Worm (Caenorhabditis elegans) whole organism, young adult: ENCODE measurements around the gene srj-10.

ENCODE experiments used
- B0336.3 ChIP-seq: fragments of 200-800 bp; sonication (Bioruptor generic); IDR thresholded peaks from 2 replicates; pipeline ENCODE4 v1.3.6; 2022; ENCODE audit warnings: missing genetic modification characterization, missing compliant biosample characterization
- F23B12.7 ChIP-seq: sonication (generic microtip); optimal IDR thresholded peaks from 2 replicates; lab custom pipeline; 2017; ENCODE audit warnings: missing genetic modification characterization, mild to moderate bottlenecking, missing compliant biosample characterization, antibody characterized with exemption, moderate library complexity; ENCODE audit not compliant: insufficient read depth
- F57A8.1 ChIP-seq: fragments of 200-800 bp; sonication (Bioruptor generic); optimal IDR thresholded peaks from 2 replicates; lab custom pipeline; 2018; ENCODE audit warnings: mild to moderate bottlenecking, missing genetic modification characterization, moderate library complexity, missing compliant biosample characterization
- T07F8.4 ChIP-seq: sonication (generic microtip); optimal IDR thresholded peaks from 2 replicates; lab custom pipeline; 2016; ENCODE audit warnings: mild to moderate bottlenecking, missing genetic modification characterization, moderate library complexity, missing compliant biosample characterization
- Y56A3A.18 ChIP-seq: fragments of 200-800 bp; sonication (Bioruptor generic); IDR thresholded peaks from 2 replicates; pipeline ENCODE4 v1.3.6; 2022; ENCODE audit warnings: missing genetic modification reagents, missing genetic modification characterization, missing compliant biosample characterization
- Y67H2A.10 ChIP-seq: fragments of 200-800 bp; sonication (Bioruptor generic); conservative IDR thresholded peaks from 2 replicates; pipeline ENCODE4 v1.3.6; 2022; ENCODE audit warnings: missing genetic modification reagents, missing genetic modification characterization, missing compliant biosample characterization
- Y79H2A.3 ChIP-seq: fragments of 200-800 bp; sonication (Bioruptor generic); conservative IDR thresholded peaks from 2 replicates; pipeline ENCODE4 v1.3.6; 2022; ENCODE audit warnings: missing genetic modification reagents, missing genetic modification characterization, missing compliant biosample characterization
- akir-1 ChIP-seq: fragments of 200-800 bp; sonication (Bioruptor generic); optimal IDR thresholded peaks from 2 replicates; lab custom pipeline; 2018; ENCODE audit warnings: mild to moderate bottlenecking, missing genetic modification characterization, moderate library complexity, missing compliant biosample characterization
- aptf-2 ChIP-seq: fragments of 200-800 bp; sonication (Bioruptor generic); conservative IDR thresholded peaks from 2 replicates; pipeline ENCODE4 v1.3.6; 2022; ENCODE audit warnings: missing genetic modification reagents, missing genetic modification characterization, missing compliant biosample characterization
- aptf-3 ChIP-seq: fragments of 200-800 bp; sonication (Bioruptor generic); IDR thresholded peaks from 2 replicates; pipeline ENCODE4 v1.3.6; 2022; ENCODE audit warnings: missing genetic modification characterization, missing compliant biosample characterization
- bed-1 ChIP-seq: fragments of 200-800 bp; sonication (Bioruptor generic); IDR thresholded peaks from 2 replicates; pipeline ENCODE4 v1.3.6; 2022; ENCODE audit warnings: missing genetic modification reagents, missing genetic modification characterization, missing compliant biosample characterization
- ceh-91 ChIP-seq: fragments of 200-800 bp; sonication (Bioruptor generic); IDR thresholded peaks from 2 replicates; pipeline ENCODE4 v1.3.6; 2022; ENCODE audit warnings: missing genetic modification reagents, missing genetic modification characterization, missing compliant biosample characterization
- chd-7 ChIP-seq: sonication (generic microtip); optimal IDR thresholded peaks from 2 replicates; lab custom pipeline; 2016; ENCODE audit warnings: mild to moderate bottlenecking, missing genetic modification characterization, moderate library complexity, missing compliant biosample characterization
- dpl-1 ChIP-seq: fragments of 150-350 bp; optimal IDR thresholded peaks from 2 replicates; lab custom pipeline; 2014; ENCODE audit warnings: missing biosample characterization, missing genetic modification reagents, missing genetic modification characterization
- efl-1 ChIP-seq: fragments of 150-350 bp; optimal IDR thresholded peaks from 2 replicates; lab custom pipeline; 2014; ENCODE audit warnings: missing biosample characterization, missing genetic modification reagents, missing genetic modification characterization
- egrh-3 ChIP-seq: fragments of 200-800 bp; sonication (Bioruptor generic); IDR thresholded peaks from 2 replicates; pipeline ENCODE4 v1.3.6; 2022; ENCODE audit warnings: missing genetic modification reagents, missing genetic modification characterization, missing compliant biosample characterization
- lin-26 ChIP-seq: fragments of 200-800 bp; sonication (Bioruptor generic); IDR thresholded peaks from 2 replicates; pipeline ENCODE4 v1.3.6; 2022; ENCODE audit warnings: missing genetic modification reagents, missing genetic modification characterization, missing compliant biosample characterization
- lin-40 ChIP-seq: sonication (generic microtip); optimal IDR thresholded peaks from 2 replicates; lab custom pipeline; 2016; ENCODE audit warnings: missing genetic modification characterization, mild to moderate bottlenecking, missing compliant biosample characterization, missing genotype, missing genetic modification reagents
- lir-1 ChIP-seq: fragments of 200-800 bp; sonication (Bioruptor generic); conservative IDR thresholded peaks from 2 replicates; pipeline ENCODE4 v1.3.6; 2022; ENCODE audit warnings: missing genetic modification reagents, missing genetic modification characterization, missing compliant biosample characterization
- lsl-1 ChIP-seq: fragments of 200-800 bp; sonication (Bioruptor generic); optimal IDR thresholded peaks from 2 replicates; lab custom pipeline; 2018; ENCODE audit warnings: mild to moderate bottlenecking, missing genetic modification characterization, moderate library complexity, missing compliant biosample characterization
- madf-10 ChIP-seq: sonication (generic microtip); optimal IDR thresholded peaks from 2 replicates; lab custom pipeline; 2016; ENCODE audit warnings: mild to moderate bottlenecking, missing genetic modification characterization, missing compliant biosample characterization
- madf-6 ChIP-seq: fragments of 200-800 bp; sonication (Bioruptor generic); IDR thresholded peaks from 2 replicates; pipeline ENCODE4 v1.3.6; 2022; ENCODE audit warnings: missing genetic modification reagents, missing genetic modification characterization, missing compliant biosample characterization
- madf-8 ChIP-seq: fragments of 200-800 bp; sonication (Bioruptor generic); conservative IDR thresholded peaks from 2 replicates; pipeline ENCODE4 v1.3.6; 2022; ENCODE audit warnings: missing genetic modification reagents, missing genetic modification characterization, missing compliant biosample characterization
- mel-28 ChIP-seq: sonication (generic microtip); optimal IDR thresholded peaks from 2 replicates; lab custom pipeline; 2016; ENCODE audit warnings: borderline replicate concordance, mild to moderate bottlenecking, missing genetic modification characterization, missing compliant biosample characterization
- nhr-90 ChIP-seq: sonication (generic microtip); optimal IDR thresholded peaks from 2 replicates; lab custom pipeline; 2016; ENCODE audit warnings: missing genotype, mild to moderate bottlenecking, missing genetic modification characterization, missing compliant biosample characterization
- sea-2 ChIP-seq: fragments of 200-800 bp; sonication (Bioruptor generic); IDR thresholded peaks from 2 replicates; pipeline ENCODE4 v1.3.6; 2022; ENCODE audit warnings: missing genetic modification characterization, missing compliant biosample characterization
- snpc-1.1 ChIP-seq: sonication (generic microtip); optimal IDR thresholded peaks from 2 replicates; lab custom pipeline; 2017; ENCODE audit warnings: missing genetic modification characterization, mild to moderate bottlenecking, missing compliant biosample characterization, antibody characterized with exemption, moderate library complexity, missing genotype, missing genetic modification reagents; ENCODE audit not compliant: insufficient read depth
- somi-1 ChIP-seq: fragments of 200-800 bp; sonication (Bioruptor generic); optimal IDR thresholded peaks from 2 replicates; lab custom pipeline; 2018; ENCODE audit warnings: mild to moderate bottlenecking, missing genetic modification characterization, missing compliant biosample characterization
- unc-130 ChIP-seq: sonication (generic microtip); optimal IDR thresholded peaks from 2 replicates; lab custom pipeline; 2016; ENCODE audit warnings: missing genetic modification reagents, missing genetic modification characterization, missing compliant biosample characterization
- unc-62 ChIP-seq: fragments of 150-350 bp; optimal IDR thresholded peaks from 2 replicates; lab custom pipeline; 2014; ENCODE audit warnings: missing biosample characterization, missing genetic modification reagents, missing genetic modification characterization
- xnd-1 ChIP-seq: sonication (generic microtip); optimal IDR thresholded peaks from 2 replicates; lab custom pipeline; 2016; ENCODE audit warnings: missing genotype, missing genetic modification reagents, missing genetic modification characterization, missing compliant biosample characterization
- ztf-18 ChIP-seq: sonication (generic microtip); optimal IDR thresholded peaks from 2 replicates; lab custom pipeline; 2016; ENCODE audit warnings: missing genotype, mild to moderate bottlenecking, missing genetic modification characterization, missing compliant biosample characterization
- ztf-22 ChIP-seq: fragments of 200-800 bp; sonication (Bioruptor generic); optimal IDR thresholded peaks from 2 replicates; lab custom pipeline; 2018; ENCODE audit warnings: mild to moderate bottlenecking, missing genetic modification characterization, moderate library complexity, missing compliant biosample characterization
- ztf-25 ChIP-seq: fragments of 200-800 bp; sonication (Bioruptor generic); IDR thresholded peaks from 2 replicates; pipeline ENCODE4 v1.3.6; 2022; ENCODE audit warnings: missing genetic modification reagents, missing genetic modification characterization, missing compliant biosample characterization
- ztf-26 ChIP-seq: sonication (generic microtip); optimal IDR thresholded peaks from 2 replicates; lab custom pipeline; 2017; ENCODE audit warnings: missing genetic modification characterization, missing compliant biosample characterization

srj-10 gene

ce11 chrV:16055031-16055430, 18.7 kb downstream of the srj-10 start, which contains the start of gene F14H3.4:
TSS of gene F14H3.4 (minus strand) at chrV:16055072.
- TF ChIP-seq madf-8 (GFP tag; lab: Robert Waterston, UW) = peak; percentile 69
- TF ChIP-seq dpl-1 (GFP tag; lab: Kevin White, UChicago) = peak; percentile 5
- TF ChIP-seq F57A8.1 (GFP tag; lab: Kevin White, UChicago) = no peak
- TF ChIP-seq aptf-2 (GFP tag; lab: Robert Waterston, UW) = no peak
- peak; percentile 42 for TF ChIP-seq xnd-1 (tag; lab: Kevin White, UChicago)
- TF ChIP-seq efl-1 (GFP tag; lab: Kevin White, UChicago) = peak; percentile 62
- TF ChIP-seq madf-6 (GFP tag; lab: Robert Waterston, UW) = peak; percentile 88
- no peak for TF ChIP-seq madf-10 (tag; lab: Kevin White, UChicago)

- TF ChIP-seq lin-26 (GFP tag; lab: Robert Waterston, UW) (no peak), madf-8 (GFP tag; lab: Robert Waterston, UW) (no peak), akir-1 (no peak), nhr-90 (tag; lab: Kevin White, UChicago) (no peak), Y56A3A.18 (GFP tag; lab: Robert Waterston, UW) (no peak), lir-1 (GFP tag; lab: Robert Waterston, UW) (no peak), lin-40 (no peak), T07F8.4 (tag; lab: Kevin White, UChicago) (no peak), ztf-25 (GFP tag; lab: Robert Waterston, UW) (no peak), unc-62 (no peak), somi-1 (no peak), B0336.3 (GFP tag; lab: Robert Waterston, UW) (no peak), mel-28 (no peak), Y79H2A.3 (no peak), aptf-3 (GFP tag; lab: Robert Waterston, UW) (no peak), unc-130 (GFP tag; lab: Kevin White, UChicago) (no peak), Y67H2A.10 (GFP tag; lab: Robert Waterston, UW) (no peak), snpc-1.1 (tag; lab: Kevin White, UChicago) (no peak), sea-2 (GFP tag; lab: Robert Waterston, UW) (no peak)
Observed at ce11 chrV:16053373-16053772, 20.4 kb downstream of the srj-10 start, which contains the start of gene F14H3.3. TSS of gene F14H3.3 (minus strand) at chrV:16053473.

DNA sequence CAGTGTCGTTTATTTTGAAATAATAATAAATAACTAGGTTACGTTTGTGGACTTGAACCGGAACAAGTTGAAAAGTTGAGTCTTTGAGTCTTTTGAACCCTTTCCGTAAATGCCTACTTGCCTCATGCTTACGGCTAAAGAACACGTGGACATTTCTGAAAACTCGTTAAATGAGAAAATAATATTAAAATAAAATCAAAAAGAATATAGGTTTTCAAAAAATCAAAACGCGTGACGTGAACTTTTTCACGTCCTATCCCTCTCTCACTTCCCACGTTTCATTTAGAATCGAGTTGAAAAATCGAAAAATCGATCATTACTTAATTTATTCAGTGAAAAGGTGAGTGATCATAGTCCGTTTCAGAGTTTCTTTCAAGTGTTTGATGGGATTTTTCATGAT, 24.6 kb downstream of the srj-10 start, which contains the start of gene best-12:
Gene best-12, plus strand, starts transcription at position 301 of the 400 bp plus-strand sequence.
- TF ChIP-seq ztf-22 (GFP tag; lab: Kevin White, UChicago) (no peak), F23B12.7 (tag; lab: Kevin White, UChicago) (no peak), ztf-18 (tag; lab: Kevin White, UChicago) (no peak), Y67H2A.10 (GFP tag; lab: Robert Waterston, UW) (no peak), egrh-3 (GFP tag; lab: Robert Waterston, UW) (no peak), efl-1 (GFP tag; lab: Kevin White, UChicago) (no peak), bed-1 (GFP tag; lab: Robert Waterston, UW) (no peak), chd-7 (tag; lab: Kevin White, UChicago) (no peak), lsl-1 (GFP tag; lab: Kevin White, UChicago) (no peak), ztf-26 (tag; lab: Kevin White, UChicago) (no peak), ceh-91 (GFP tag; lab: Robert Waterston, UW) (no peak)
- TF ChIP-seq, all 124 proteins: peak for 0
